Fruit fly (Drosophila melanogaster) whole organism, pupa: ENCODE measurements around the gene CG11836.

Experiments
- CG10348 ChIP-seq: fragments of 200-800 bp; sonication (Bioruptor generic); IDR thresholded peaks from 2 replicates; pipeline ENCODE4 v1.3.6; 2022; ENCODE audit warnings: missing biosample characterization, missing genetic modification characterization
- CG12605 ChIP-seq: fragments of 200-800 bp; sonication (Bioruptor generic); IDR thresholded peaks from 2 replicates; pipeline ENCODE4 v1.3.6; 2022; ENCODE audit warnings: missing biosample characterization, missing genetic modification characterization
- CG13204 ChIP-seq: fragments of 200-800 bp; sonication (Bioruptor generic); optimal IDR thresholded peaks from 2 replicates; lab custom pipeline; 2018; ENCODE audit warnings: missing biosample characterization, mild to moderate bottlenecking, missing genetic modification characterization, moderate library complexity
- CG14655 ChIP-seq: fragments of 200-800 bp; sonication (Bioruptor generic); optimal IDR thresholded peaks from 3 replicates; lab custom pipeline; 2017; ENCODE audit warnings: mild to moderate bottlenecking, missing biosample characterization, missing genetic modification reagents, missing genetic modification characterization
- CG15710 ChIP-seq: fragments of 200-800 bp; sonication (Bioruptor generic); optimal IDR thresholded peaks from 2 replicates; lab custom pipeline; 2018; ENCODE audit warnings: missing biosample characterization, mild to moderate bottlenecking, missing genetic modification characterization, moderate library complexity
- CG17806 ChIP-seq: fragments of 200-800 bp; sonication (Bioruptor generic); optimal IDR thresholded peaks from 2 replicates; lab custom pipeline; 2018; ENCODE audit warnings: missing biosample characterization, mild to moderate bottlenecking, missing genetic modification characterization, moderate library complexity
- CG32121 ChIP-seq: fragments of 200-800 bp; sonication (Bioruptor generic); IDR thresholded peaks from 2 replicates; pipeline ENCODE4 v1.3.6; 2022; ENCODE audit warnings: missing biosample characterization, missing genetic modification characterization
- CG34367 ChIP-seq: fragments of 200-800 bp; sonication (Bioruptor generic); optimal IDR thresholded peaks from 2 replicates; lab custom pipeline; 2018; ENCODE audit warnings: missing biosample characterization, mild to moderate bottlenecking, missing genetic modification characterization
- CG4496 ChIP-seq: fragments of 200-800 bp; sonication (Bioruptor generic); IDR thresholded peaks from 3 replicates; pipeline ENCODE4 v1.3.6; 2022; ENCODE audit warnings: missing biosample characterization, missing genetic modification characterization
- CG8159 ChIP-seq: fragments of 200-800 bp; sonication (Bioruptor generic); optimal IDR thresholded peaks from 3 replicates; lab custom pipeline; 2018; ENCODE audit warnings: missing biosample characterization, mild to moderate bottlenecking, missing genetic modification characterization, moderate library complexity
- CG8301 ChIP-seq: fragments of 200-800 bp; sonication (Bioruptor generic); optimal IDR thresholded peaks from 2 replicates; lab custom pipeline; 2018; ENCODE audit warnings: missing biosample characterization, mild to moderate bottlenecking, missing genetic modification characterization
- CG9948 ChIP-seq: fragments of 200-800 bp; sonication (Bioruptor generic); optimal IDR thresholded peaks from 2 replicates; lab custom pipeline; 2018; ENCODE audit warnings: missing biosample characterization, mild to moderate bottlenecking, missing genetic modification characterization, moderate library complexity
- D1 ChIP-seq: fragments of 200-800 bp; sonication (Bioruptor generic); optimal IDR thresholded peaks from 2 replicates; lab custom pipeline; 2018; ENCODE audit warnings: missing biosample characterization, mild to moderate bottlenecking, missing genetic modification characterization, moderate library complexity
- EcR ChIP-seq: fragments of 200-800 bp; sonication (Bioruptor generic); optimal IDR thresholded peaks from 3 replicates; lab custom pipeline; 2019; ENCODE audit warnings: missing biosample characterization, missing genetic modification characterization, mild to moderate bottlenecking, moderate library complexity, missing genetic modification reagents
- Ets98B ChIP-seq: fragments of 200-800 bp; sonication (Bioruptor generic); IDR thresholded peaks from 2 replicates; pipeline ENCODE4 v1.3.6; 2022; ENCODE audit warnings: missing biosample characterization, missing genetic modification characterization
- Pif1A ChIP-seq: fragments of 200-800 bp; sonication (Bioruptor generic); optimal IDR thresholded peaks from 3 replicates; lab custom pipeline; 2016; ENCODE audit warnings: missing biosample characterization, missing genetic modification characterization
- Pif1B ChIP-seq: fragments of 200-800 bp; sonication (Bioruptor generic); optimal IDR thresholded peaks from 3 replicates; lab custom pipeline; 2016; ENCODE audit warnings: missing biosample characterization, missing genetic modification characterization
- Snoo ChIP-seq: fragments of 200-800 bp; sonication (Bioruptor generic); optimal IDR thresholded peaks from 3 replicates; lab custom pipeline; 2017; ENCODE audit warnings: missing biosample characterization, mild to moderate bottlenecking, missing genetic modification characterization, inconsistent platforms
- fd96Ca ChIP-seq: fragments of 200-800 bp; sonication (Bioruptor generic); IDR thresholded peaks from 3 replicates; pipeline ENCODE4 v1.3.6; 2022; ENCODE audit warnings: missing biosample characterization, missing genetic modification characterization
- gl ChIP-seq: fragments of 200-800 bp; sonication (Bioruptor generic); optimal IDR thresholded peaks from 2 replicates; lab custom pipeline; 2018; ENCODE audit warnings: missing biosample characterization, mild to moderate bottlenecking, missing genetic modification characterization
- rn ChIP-seq: fragments of 200-800 bp; sonication (Bioruptor generic); IDR thresholded peaks from 2 replicates; pipeline ENCODE4 v1.3.6; 2022; ENCODE audit warnings: missing biosample characterization, missing genetic modification characterization

CG11836 gene

dm6 chr3R:25054451-25055188 lies 16.3 kb upstream of the CG11836 start, which contains the start of gene CG31109:
CG31109 (minus strand) TSS chr3R:25054653.
- no peak for TF ChIP-seq D1 (tag; lab: Kevin White, UChicago)
- TF ChIP-seq Ets98B, result peak; percentile 36; the same call in 1 of the 2 replicates
- no peak for TF ChIP-seq CG8159 (tag; lab: Kevin White, UChicago)
- TF ChIP-seq CG8301, result no peak
- TF ChIP-seq, all 21 proteins: peak for 1

- TF ChIP-seq CG9948 (tag; lab: Kevin White, UChicago) (no peak), gl (tag; lab: Kevin White, UChicago) (no peak), CG13204 (no peak), CG12605 (no peak), CG8159 (tag; lab: Kevin White, UChicago) (no peak), CG32121 (GFP tag; lab: Robert Waterston, UW) (no peak), CG8301 (no peak), CG10348 (GFP tag; lab: Robert Waterston, UW) (no peak), Snoo (tag; lab: Kevin White, UChicago) (no peak), CG34367 (tag; lab: Kevin White, UChicago) (no peak), D1 (tag; lab: Kevin White, UChicago) (no peak), Pif1A (GFP tag; lab: Kevin White, UChicago) (no peak), fd96Ca (GFP tag; lab: Robert Waterston, UW) (no peak)
Measured at dm6 chr3R:25056016-25056415, 14.9 kb upstream of the CG11836 start, which contains the start of the genes CG31111 and stac. CG31111 (minus strand) TSS chr3R:25056177. stac (plus strand) TSS chr3R:25056286.

- no peak for TF ChIP-seq D1 (tag; lab: Kevin White, UChicago)
- no peak for TF ChIP-seq CG8301
- TF ChIP-seq Ets98B, result no peak
- no peak for TF ChIP-seq CG13204
- TF ChIP-seq CG4496 (GFP tag; lab: Robert Waterston, UW), result no peak
- no peak for TF ChIP-seq EcR
- TF ChIP-seq Snoo (tag; lab: Kevin White, UChicago), result no peak
- no peak for TF ChIP-seq Pif1B (GFP tag; lab: Kevin White, UChicago)
- no peak for TF ChIP-seq CG12605
- TF ChIP-seq Pif1A (GFP tag; lab: Kevin White, UChicago), result no peak
- no peak for TF ChIP-seq CG34367 (tag; lab: Kevin White, UChicago)
Measured at dm6 chr3R:25056488-25057157, 14.3 kb upstream of the CG11836 start.

dm6 chr3R:25060462-25060861 lies 10.5 kb upstream of the CG11836 start:
- no peak for TF ChIP-seq CG34367 (tag; lab: Kevin White, UChicago)
- no peak for TF ChIP-seq Snoo (tag; lab: Kevin White, UChicago)
- no peak for TF ChIP-seq gl (tag; lab: Kevin White, UChicago)
- TF ChIP-seq CG9948 (tag; lab: Kevin White, UChicago), result no peak
- TF ChIP-seq CG15710 (tag; lab: Kevin White, UChicago), result no peak
- no peak for TF ChIP-seq CG14655 (GFP tag; lab: Kevin White, UChicago)

dm6 chr3R:25064907-25065841 lies 5.8 kb upstream of the CG11836 start, which contains the start of the genes veli and PQBP1:
veli (minus strand) TSS chr3R:25065591.
PQBP1 (plus strand) TSS chr3R:25065791.
- TF ChIP-seq EcR (no peak), CG8301 (no peak), CG13204 (no peak), CG14655 (GFP tag; lab: Kevin White, UChicago) (no peak), CG34367 (tag; lab: Kevin White, UChicago) (no peak), CG15710 (tag; lab: Kevin White, UChicago) (no peak), rn (GFP tag; lab: Robert Waterston, UW) (no peak), Ets98B (no peak), gl (tag; lab: Kevin White, UChicago) (no peak), Pif1A (GFP tag; lab: Kevin White, UChicago) (no peak), CG10348 (GFP tag; lab: Robert Waterston, UW) (no peak)

- TF ChIP-seq CG9948 (tag; lab: Kevin White, UChicago) (no peak), rn (GFP tag; lab: Robert Waterston, UW) (no peak), D1 (tag; lab: Kevin White, UChicago) (no peak), fd96Ca (GFP tag; lab: Robert Waterston, UW) (no peak), CG17806 (tag; lab: Kevin White, UChicago) (no peak), gl (tag; lab: Kevin White, UChicago) (no peak), CG14655 (GFP tag; lab: Kevin White, UChicago) (no peak), Pif1A (GFP tag; lab: Kevin White, UChicago) (no peak), CG12605 (no peak), CG10348 (GFP tag; lab: Robert Waterston, UW) (no peak), EcR (no peak), CG32121 (GFP tag; lab: Robert Waterston, UW) (no peak), Snoo (tag; lab: Kevin White, UChicago) (no peak), CG4496 (GFP tag; lab: Robert Waterston, UW) (no peak), CG8159 (tag; lab: Kevin White, UChicago) (no peak)
- TF ChIP-seq, all 21 proteins: peak for 0
Measured at dm6 chr3R:25066856-25067255, 4.1 kb upstream of the CG11836 start.
